Worm (Caenorhabditis elegans): Measurements from ENCODE around the gene F42G2.2.

DNA sequence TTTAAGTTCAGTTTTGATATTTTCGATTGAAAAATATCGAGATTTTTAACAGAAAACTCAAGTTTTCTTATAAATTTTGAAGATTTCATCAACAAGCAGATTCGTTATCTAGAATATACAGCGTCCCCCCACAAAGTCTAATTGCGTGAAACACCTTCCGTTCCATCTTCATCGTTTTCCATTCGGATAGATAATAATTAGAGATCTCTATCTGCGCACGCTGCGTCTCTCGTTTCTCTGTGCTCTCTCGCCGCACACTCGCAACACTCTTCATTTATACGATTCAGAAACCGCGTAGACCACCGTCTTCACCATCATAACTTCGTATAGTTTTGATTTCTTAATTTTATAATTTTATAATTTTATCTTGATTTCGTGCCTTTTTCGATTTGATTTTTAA, 14.8 kb downstream of the F42G2.2 start:
- no peak for TF ChIP-seq bed-3 (GFP tag; optimal IDR thresholded peaks at IDR 0.05)
- TF ChIP-seq mep-1 (tag; optimal IDR thresholded peaks at IDR 0.05), result no peak
- no peak for TF ChIP-seq ham-2 (GFP tag; optimal IDR thresholded peaks at IDR 0.05)

All from whole organism, mixed stage, embryonic.